Fruit fly (Drosophila melanogaster): ENCODE data around the gene Acsx1L.

DNA sequence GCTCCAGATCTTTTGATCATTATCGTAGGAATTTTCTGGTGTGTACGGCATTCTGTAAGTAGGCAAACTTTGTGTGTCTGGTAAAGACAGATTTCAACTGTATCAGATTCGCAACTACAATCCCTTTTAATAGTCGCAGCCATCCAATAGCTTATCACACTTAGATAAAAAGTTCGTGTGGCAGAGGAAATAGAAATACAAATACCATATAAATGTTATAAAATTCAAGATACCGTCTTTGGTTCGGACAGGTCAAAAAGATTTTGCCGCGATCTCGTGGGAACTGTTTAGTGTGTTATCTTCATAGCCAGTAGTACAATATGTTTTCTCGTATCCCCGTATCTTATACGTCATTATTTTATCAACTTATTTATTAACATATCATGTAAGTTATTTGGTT is 4.2 kb upstream of the Acsx1L start, which contains the start of gene Acsx1R:
- TF ChIP-seq Crg-1 (GFP tag; optimal IDR thresholded peaks at IDR 0.05) (no peak), ovo (GFP tag; optimal IDR thresholded peaks at IDR 0.05) (no peak), CG7045 (GFP tag; optimal IDR thresholded peaks at IDR 0.05) (no peak), CG14711 (tag; optimal IDR thresholded peaks at IDR 0.05) (no peak), pad (GFP tag; optimal IDR thresholded peaks at IDR 0.05) (no peak), CG33017 (tag; optimal IDR thresholded peaks at IDR 0.05) (no peak), kay (GFP tag; ENCODE audit: borderline replicate concordance) (peak; percentile 12)

Measured in whole organism, adult.